Worm (Caenorhabditis elegans) whole organism, mixed stage, embryonic: Measurements from ENCODE around the gene F18F11.4.

ENCODE experiments used
- lin-13 ChIP-seq: fragments of 150-350 bp; optimal IDR thresholded peaks from 2 replicates; lab custom pipeline; 2014; ENCODE audit warnings: missing biosample characterization, missing genetic modification characterization
- nhr-76 ChIP-seq: sonication (generic microtip); optimal IDR thresholded peaks from 2 replicates; lab custom pipeline; 2017; ENCODE audit warnings: missing biosample characterization, missing genetic modification characterization
- snpc-4 ChIP-seq: fragments of 150-350 bp; optimal IDR thresholded peaks from 2 replicates; lab custom pipeline; 2014; ENCODE audit warnings: missing biosample characterization, missing genetic modification characterization

- TF ChIP-seq snpc-4: no peak
- TF ChIP-seq lin-13 (tag; lab: Kevin White, UChicago): no peak
- no peak for TF ChIP-seq nhr-76
Measured at ce11 chrIV:330523-330922, at the start of gene F18F11.4.
